Fruit fly (Drosophila melanogaster): ENCODE measurements around the gene CG42818.

CG42818 gene

DNA sequence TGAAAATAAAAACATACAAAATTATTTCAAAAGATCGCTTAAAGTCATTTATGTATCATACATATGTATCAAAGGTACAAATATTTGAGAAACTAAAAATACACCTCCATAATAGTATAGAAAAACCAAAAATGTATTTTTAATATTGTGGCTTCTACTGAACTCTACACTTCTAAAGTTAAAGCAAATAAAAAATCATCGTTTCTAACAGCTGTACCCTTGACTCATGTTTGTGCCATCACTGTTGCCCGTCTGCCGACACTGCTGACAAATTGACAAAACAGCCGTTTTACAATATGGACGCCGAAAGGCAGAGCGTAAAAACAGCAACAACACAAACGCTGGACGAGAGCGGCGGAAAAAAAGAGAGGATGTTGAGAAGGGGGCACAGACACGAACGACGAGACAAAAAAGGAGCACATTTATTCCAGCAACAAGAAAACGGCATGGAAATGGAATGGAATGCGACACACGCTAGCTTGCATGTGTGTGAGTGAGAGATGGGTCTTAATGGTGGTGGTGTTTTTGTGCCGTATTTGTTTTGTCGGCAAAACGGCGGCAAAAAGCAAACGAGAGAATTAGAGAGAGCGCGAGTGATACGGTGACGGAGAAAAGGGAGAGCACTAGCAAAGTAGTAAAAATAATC is 44.7 kb downstream of the CG42818 start (continued):
- TF ChIP-seq Meics (GFP tag; optimal IDR thresholded peaks at IDR 0.05) (peak; percentile 92), CG12155 (GFP tag; optimal IDR thresholded peaks at IDR 0.05) (peak; percentile 77), D (optimal IDR thresholded peaks at IDR 0.05) (no peak), D (GFP tag; optimal IDR thresholded peaks at IDR 0.05) (peak; percentile 72), pros (GFP tag; optimal IDR thresholded peaks at IDR 0.05) (peak; percentile 79), scrt (GFP tag; optimal IDR thresholded peaks at IDR 0.05) (peak; percentile 69), CG10959 (GFP tag; IDR thresholded peaks at IDR 0.05) (no peak), Doc2 (GFP tag; IDR thresholded peaks at IDR 0.05) (no peak), dimm (GFP tag; IDR thresholded peaks at IDR 0.05) (no peak), Drgx (GFP tag; IDR thresholded peaks at IDR 0.05) (no peak), CG11247 (GFP tag; IDR thresholded peaks at IDR 0.05) (no peak), CG10979 (tag; optimal IDR thresholded peaks at IDR 0.05) (peak; percentile 85), phol (tag; optimal IDR thresholded peaks at IDR 0.05) (peak; percentile 93), Trl (optimal IDR thresholded peaks at IDR 0.05) (peak; percentile 83 to 93), Trl (GFP tag; optimal IDR thresholded peaks at IDR 0.05) (peak; percentile 27), tgo (GFP tag; IDR thresholded peaks at IDR 0.05) (no peak), HmgZ (tag; optimal IDR thresholded peaks at IDR 0.05) (peak; percentile 59), CG18476 (GFP tag; optimal IDR thresholded peaks at IDR 0.05) (peak; percentile 78), ATbp (GFP tag; optimal IDR thresholded peaks at IDR 0.05) (peak; percentile 78), CG15479 (GFP tag; optimal IDR thresholded peaks at IDR 0.05) (peak; percentile 90), CTCF (GFP tag; optimal IDR thresholded peaks at IDR 0.05) (peak; percentile 12), z (GFP tag; IDR thresholded peaks at IDR 0.05) (no peak), CG32772 (GFP tag; IDR thresholded peaks at IDR 0.05) (no peak), CG7963 (GFP tag; IDR thresholded peaks at IDR 0.05; ENCODE audit: partially characterized antibody) (no peak), zen2 (GFP tag; IDR thresholded peaks at IDR 0.05; ENCODE audit: partially characterized antibody) (no peak), CG7987 (GFP tag; optimal IDR thresholded peaks at IDR 0.05) (peak; percentile 69), cato (GFP tag; optimal IDR thresholded peaks at IDR 0.05; ENCODE audit: borderline replicate concordance) (peak; percentile 52), crol (GFP tag; IDR thresholded peaks at IDR 0.05) (no peak), CG17612 (GFP tag; IDR thresholded peaks at IDR 0.05) (no peak), Atf-2 (GFP tag; optimal IDR thresholded peaks at IDR 0.05) (peak; percentile 19), Asciz (GFP tag; optimal IDR thresholded peaks at IDR 0.05) (peak; percentile 80), cg (GFP tag; optimal IDR thresholded peaks at IDR 0.05) (peak; percentile 88), so (GFP tag; IDR thresholded peaks at IDR 0.05) (no peak), gro (GFP tag; optimal IDR thresholded peaks at IDR 0.05) (peak; percentile 69), tin (GFP tag; optimal IDR thresholded peaks at IDR 0.05) (peak; percentile 51), Dfd (GFP tag; optimal IDR thresholded peaks at IDR 0.05) (no peak), CG10321 (GFP tag; IDR thresholded peaks at IDR 0.05) (no peak), lbe (GFP tag; optimal IDR thresholded peaks at IDR 0.05) (no peak), tna (GFP tag; IDR thresholded peaks at IDR 0.05; ENCODE audit: partially characterized antibody) (no peak), tap (tag; optimal IDR thresholded peaks at IDR 0.05) (peak; percentile 73), CG31224 (GFP tag; IDR thresholded peaks at IDR 0.05) (no peak), CrebB (tag; optimal IDR thresholded peaks at IDR 0.05) (peak; percentile 71), fd96Cb (tag; optimal IDR thresholded peaks at IDR 0.05) (peak; percentile 83), CG12104 (GFP tag; optimal IDR thresholded peaks at IDR 0.05) (peak; percentile 57), CG4282 (GFP tag; optimal IDR thresholded peaks at IDR 0.05) (peak; percentile 58), zf30C (GFP tag; optimal IDR thresholded peaks at IDR 0.05) (no peak), Optix (GFP tag; IDR thresholded peaks at IDR 0.05) (no peak), CG8924 (tag; optimal IDR thresholded peaks at IDR 0.05) (peak; percentile 87), sna (GFP tag; IDR thresholded peaks at IDR 0.05; ENCODE audit: partially characterized antibody) (no peak), ara (GFP tag; IDR thresholded peaks at IDR 0.05) (no peak), pan (optimal IDR thresholded peaks at IDR 0.05) (no peak), pan (GFP tag; optimal IDR thresholded peaks at IDR 0.05 in 1 of 2, IDR thresholded peaks at IDR 0.05 in 1 of 2) (no peak)
